Worm (Caenorhabditis elegans) whole organism, early embryonic: ENCODE measurements around the gene H10D18.5.

Source experiments
- tbx-37 ChIP-seq: fragments of 200-800 bp; sonication (Bioruptor generic); conservative IDR thresholded peaks from 2 replicates; pipeline ENCODE4 v1.3.6; 2022; ENCODE audit warnings: missing genetic modification reagents, missing genetic modification characterization, missing compliant biosample characterization
- tra-4 ChIP-seq: sonication (generic microtip); optimal IDR thresholded peaks from 2 replicates; lab custom pipeline; 2017; ENCODE audit warnings: missing genetic modification characterization, missing compliant biosample characterization

ce11 chrV:3847268-3847667 lies 15.8 kb upstream of the H10D18.5 start, which contains the start of gene nhr-185:
- no peak for TF ChIP-seq tra-4 (tag; lab: Kevin White, UChicago)
- no peak for TF ChIP-seq tbx-37 (GFP tag; lab: Robert Waterston, UW)
